Worm (Caenorhabditis elegans) whole organism, L4/young adult: ENCODE measurements around the gene nac-1.

Experiments used
- W03F9.2 ChIP-seq: fragments of 150-350 bp; optimal IDR thresholded peaks from 2 replicates; lab custom pipeline; 2014; ENCODE audit warnings: missing biosample characterization, missing genetic modification characterization
- dao-5 ChIP-seq: sonication (generic microtip); optimal IDR thresholded peaks from 2 replicates; lab custom pipeline; 2016; ENCODE audit warnings: missing genotype, missing genetic modification characterization, moderate library complexity, missing compliant biosample characterization
- him-1 ChIP-seq: sonication (generic microtip); optimal IDR thresholded peaks from 2 replicates; lab custom pipeline; 2016; ENCODE audit warnings: missing genotype, missing genetic modification reagents, missing genetic modification characterization, missing compliant biosample characterization

- TF ChIP-seq dao-5 (tag; lab: Kevin White, UChicago) (no peak), him-1 (tag; lab: Kevin White, UChicago) (no peak), W03F9.2 (tag; lab: Kevin White, UChicago) (no peak)
Observed at ce11 chrX:14905161-14905560, 10.2 kb downstream of the nac-1 start, which contains the start of gene hex-5.
